Worm (Caenorhabditis elegans): ENCODE measurements around the gene irk-1.

Gene irk-1

ce11 chrX:6728820-6729396 lies 49.0 kb downstream of the irk-1 start:
- TF ChIP-seq flt-1 (GFP tag; IDR thresholded peaks at IDR 0.05) (no peak), klf-2 (GFP tag; conservative IDR thresholded peaks at IDR 0.05) (no peak), T22C8.4 (GFP tag; IDR thresholded peaks at IDR 0.05) (no peak), cog-1 (tag; optimal IDR thresholded peaks at IDR 0.05) (no peak), med-1 (GFP tag; optimal IDR thresholded peaks at IDR 0.05; ENCODE audit: insufficient read depth) (no peak), ref-1 (GFP tag; conservative IDR thresholded peaks at IDR 0.05) (no peak), ztf-23 (GFP tag; IDR thresholded peaks at IDR 0.05) (no peak), tab-1 (GFP tag; IDR thresholded peaks at IDR 0.05) (no peak), ztf-29 (GFP tag; IDR thresholded peaks at IDR 0.05) (no peak)

ce11 chrX:6725260-6725718 lies 52.6 kb downstream of the irk-1 start, which contains the start of gene slc-25A10:
Gene slc-25A10 (minus strand): TSS chrX:6725668.
- TF ChIP-seq ref-1 (GFP tag; conservative IDR thresholded peaks at IDR 0.05) (no peak), T22C8.4 (GFP tag; IDR thresholded peaks at IDR 0.05) (no peak), ztf-29 (GFP tag; IDR thresholded peaks at IDR 0.05) (no peak), ztf-23 (GFP tag; IDR thresholded peaks at IDR 0.05) (no peak), tab-1 (GFP tag; IDR thresholded peaks at IDR 0.05) (no peak), cog-1 (tag; optimal IDR thresholded peaks at IDR 0.05) (no peak), flt-1 (GFP tag; IDR thresholded peaks at IDR 0.05) (no peak), klf-2 (GFP tag; conservative IDR thresholded peaks at IDR 0.05) (no peak), med-1 (GFP tag; optimal IDR thresholded peaks at IDR 0.05; ENCODE audit: insufficient read depth) (no peak)

- TF ChIP-seq ztf-23 (GFP tag; IDR thresholded peaks at IDR 0.05) (no peak), ztf-29 (GFP tag; IDR thresholded peaks at IDR 0.05) (no peak), cog-1 (tag; optimal IDR thresholded peaks at IDR 0.05) (no peak), ref-1 (GFP tag; conservative IDR thresholded peaks at IDR 0.05) (no peak), T22C8.4 (GFP tag; IDR thresholded peaks at IDR 0.05) (no peak), med-1 (GFP tag; optimal IDR thresholded peaks at IDR 0.05; ENCODE audit: insufficient read depth) (no peak), tab-1 (GFP tag; IDR thresholded peaks at IDR 0.05) (no peak), klf-2 (GFP tag; conservative IDR thresholded peaks at IDR 0.05) (no peak), flt-1 (GFP tag; IDR thresholded peaks at IDR 0.05) (no peak)
Measured at ce11 chrX:6722966-6723365, 54.9 kb downstream of the irk-1 start, which contains the start of gene smf-1. Gene smf-1 (minus strand): TSS chrX:6723066.

ce11 chrX:6718595-6718994 lies 59.3 kb downstream of the irk-1 start, which contains the start of gene smf-2:
Gene smf-2 (minus strand): TSS chrX:6718695.
- no peak for TF ChIP-seq klf-2 (GFP tag; conservative IDR thresholded peaks at IDR 0.05)
- TF ChIP-seq med-1 (GFP tag; optimal IDR thresholded peaks at IDR 0.05; ENCODE audit: insufficient read depth): no peak
- no peak for TF ChIP-seq T22C8.4 (GFP tag; IDR thresholded peaks at IDR 0.05)
- no peak for TF ChIP-seq tab-1 (GFP tag; IDR thresholded peaks at IDR 0.05)
- TF ChIP-seq ref-1 (GFP tag; conservative IDR thresholded peaks at IDR 0.05): no peak
- TF ChIP-seq ztf-23 (GFP tag; IDR thresholded peaks at IDR 0.05): no peak
- no peak for TF ChIP-seq flt-1 (GFP tag; IDR thresholded peaks at IDR 0.05)
- no peak for TF ChIP-seq ztf-29 (GFP tag; IDR thresholded peaks at IDR 0.05)
- no peak for TF ChIP-seq cog-1 (tag; optimal IDR thresholded peaks at IDR 0.05)

All from whole organism, midembryonic.